Fruit fly (Drosophila melanogaster): ENCODE measurements around the gene Vps53.

DNA sequence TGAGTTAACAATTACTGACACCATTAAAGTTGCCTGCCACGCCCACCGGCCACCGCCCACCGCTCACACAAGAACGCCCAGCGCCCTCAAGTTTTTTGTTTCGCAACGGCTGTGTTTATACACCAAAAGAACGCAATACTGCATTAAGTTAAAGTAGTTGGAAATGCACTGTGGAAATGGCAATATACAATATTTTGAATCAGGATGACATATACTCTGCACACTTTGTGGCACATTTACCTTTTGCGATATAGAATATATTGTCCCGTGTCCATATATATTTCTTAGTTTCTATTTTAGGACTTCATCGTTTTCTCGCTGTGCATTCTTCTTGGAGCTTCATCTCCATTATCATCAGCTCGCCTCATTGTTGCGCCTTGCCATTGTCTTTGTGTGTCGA lies 30.2 kb upstream of the Vps53 start:
- TF ChIP-seq usp (GFP tag; optimal IDR thresholded peaks at IDR 0.05) (no peak), dl (GFP tag; optimal IDR thresholded peaks at IDR 0.05; ENCODE audit: insufficient read depth in 1 of 2, partially characterized antibody in 2 of 2) (no peak), woc (GFP tag; optimal IDR thresholded peaks at IDR 0.05) (no peak), OdsH (GFP tag; optimal IDR thresholded peaks at IDR 0.05) (no peak), Sp1 (GFP tag; optimal IDR thresholded peaks at IDR 0.05) (no peak), Hnf4 (GFP tag; optimal IDR thresholded peaks at IDR 0.05) (no peak), Myc (optimal IDR thresholded peaks at IDR 0.05) (no peak), Abd-B (GFP tag; optimal IDR thresholded peaks at IDR 0.05) (no peak), h (GFP tag; optimal IDR thresholded peaks at IDR 0.05) (no peak)
